Fruit fly (Drosophila melanogaster) S2 (cell line): ENCODE data around the gene tub.

Source experiments
- CG8478 ChIP-seq: fragments of >200 bp; optimal IDR thresholded peaks from 2 replicates; lab custom pipeline; 2018
- CTCF ChIP-seq, 2 experiments: fragments of >200 bp; optimal IDR thresholded peaks; 2 replicates each; lab custom pipeline; 2018

DNA sequence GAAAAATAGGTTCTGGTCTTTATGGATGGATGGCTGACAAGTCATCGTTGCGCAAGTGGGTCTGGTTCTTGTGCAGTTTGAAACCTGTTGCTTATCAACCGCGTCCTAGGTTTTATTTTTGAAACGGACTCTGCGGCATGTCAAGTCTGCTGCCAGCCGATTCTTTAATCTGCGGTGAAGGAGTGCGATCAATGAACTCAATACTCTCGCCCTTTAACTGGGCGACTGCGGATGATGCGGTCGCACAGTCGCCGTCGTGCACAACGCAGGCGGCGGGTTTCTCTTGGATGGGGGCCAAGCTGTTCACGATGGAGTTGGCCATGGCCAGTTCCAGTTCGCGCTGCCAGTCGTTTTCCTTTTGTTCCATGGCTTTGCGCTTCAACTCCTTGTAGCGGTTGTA is 19.8 kb downstream of the tub start:
- TF ChIP-seq CG8478 (lab: Kevin White, UChicago) (no peak), CTCF (optimal IDR thresholded peaks at IDR 0.05; lab: Kevin White, UChicago) (no peak)
